Fruit fly (Drosophila melanogaster) ovary, adult (tissue): ENCODE data around the gene CG43680.

Experiments used
- CG17801 ChIP-seq: fragments of 200-800 bp; optimal IDR thresholded peaks from 2 replicates; lab custom pipeline; 2019; ENCODE audit warnings: missing biosample characterization, mild to moderate bottlenecking, missing genetic modification characterization, moderate library complexity; ENCODE audit not compliant: partially characterized antibody

CG43680 gene

DNA sequence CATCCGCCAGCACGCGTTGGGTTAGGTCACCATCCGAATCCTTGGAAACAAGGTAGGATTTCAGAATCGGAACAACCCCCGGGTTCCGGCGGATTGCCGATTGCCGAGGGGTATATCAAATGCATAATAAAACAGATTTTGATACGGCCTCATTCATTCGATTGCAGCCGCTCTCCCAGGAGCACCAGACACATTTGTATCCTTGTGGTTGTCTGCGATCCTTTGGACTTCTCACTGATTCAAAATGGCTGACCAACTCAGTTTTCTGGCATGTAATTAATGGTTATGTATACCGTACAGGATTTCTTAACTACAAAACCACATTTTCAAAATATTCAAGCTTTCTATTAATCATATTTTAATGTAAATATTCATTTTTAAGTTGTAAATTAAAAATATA is 5.5 kb downstream of the CG43680 start:
- TF ChIP-seq CG17801 (GFP tag; lab: Kevin White, UChicago) = no peak

DNA sequence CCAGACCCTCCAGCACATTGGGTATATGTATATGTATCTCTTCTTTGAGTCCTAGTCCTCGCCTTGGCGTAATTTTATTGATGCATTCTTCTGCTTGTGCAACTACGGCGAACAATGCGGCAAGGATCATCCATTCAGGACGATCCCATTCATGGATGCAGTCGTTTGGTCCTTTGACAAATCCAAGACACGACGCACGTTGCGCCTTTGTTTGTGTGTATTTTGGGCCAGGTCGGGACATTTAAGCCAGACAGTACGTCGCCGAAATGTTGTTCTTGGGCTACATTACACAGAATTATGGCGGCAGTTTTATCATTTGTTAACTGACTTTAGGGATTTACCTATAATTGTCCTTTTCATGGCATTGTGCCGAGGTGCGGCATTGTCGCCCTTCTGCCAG is 8.0 kb downstream of the CG43680 start:
- no peak for TF ChIP-seq CG17801 (GFP tag; lab: Kevin White, UChicago)

DNA sequence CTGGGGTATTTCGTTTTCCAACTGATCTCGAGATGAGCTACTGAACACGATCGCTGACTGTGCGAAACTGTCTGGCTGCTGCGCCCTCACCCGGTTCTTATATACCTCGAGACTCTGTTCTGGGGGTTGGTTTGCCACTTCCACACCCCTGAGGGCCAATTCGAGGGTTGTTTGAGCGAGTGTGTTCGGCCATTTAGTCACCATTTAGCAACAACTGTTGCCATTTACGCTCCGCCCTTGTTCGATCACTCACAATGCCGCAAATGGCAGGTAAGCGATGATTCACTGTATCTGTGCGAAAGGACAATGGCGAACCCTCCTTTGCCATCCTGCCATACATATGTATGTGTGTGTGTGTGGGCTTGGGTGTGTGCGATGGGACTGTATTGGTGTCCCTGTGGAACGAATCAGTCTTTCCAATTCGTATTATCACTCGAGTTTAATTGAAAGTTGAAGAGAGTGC is 9.2 kb downstream of the CG43680 start, which contains the start of gene ind:
ind (minus strand) TSS at position 51 of the 463 bp plus-strand sequence.
- no peak for TF ChIP-seq CG17801 (GFP tag; lab: Kevin White, UChicago)

DNA sequence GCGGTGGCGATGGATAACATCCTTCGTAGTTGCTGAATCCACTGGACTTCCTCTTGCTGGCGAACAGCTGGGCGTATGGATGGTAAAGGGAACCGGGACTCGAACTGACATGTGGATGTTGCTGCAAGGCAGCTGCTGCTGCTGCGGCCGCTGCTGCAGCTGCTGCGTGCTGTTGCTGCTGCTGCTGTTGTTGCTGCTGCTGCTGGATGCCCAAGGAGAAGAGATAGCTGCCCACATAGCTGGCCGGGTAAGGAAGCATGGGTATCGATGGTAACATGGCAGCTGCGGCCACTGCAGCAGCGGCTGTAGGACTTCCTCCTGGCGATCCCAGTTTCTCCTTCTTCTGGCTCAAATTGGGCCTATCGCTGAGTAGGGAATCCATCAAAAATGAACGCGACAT is 9.7 kb downstream of the CG43680 start:
- no peak for TF ChIP-seq CG17801 (GFP tag; lab: Kevin White, UChicago)

DNA sequence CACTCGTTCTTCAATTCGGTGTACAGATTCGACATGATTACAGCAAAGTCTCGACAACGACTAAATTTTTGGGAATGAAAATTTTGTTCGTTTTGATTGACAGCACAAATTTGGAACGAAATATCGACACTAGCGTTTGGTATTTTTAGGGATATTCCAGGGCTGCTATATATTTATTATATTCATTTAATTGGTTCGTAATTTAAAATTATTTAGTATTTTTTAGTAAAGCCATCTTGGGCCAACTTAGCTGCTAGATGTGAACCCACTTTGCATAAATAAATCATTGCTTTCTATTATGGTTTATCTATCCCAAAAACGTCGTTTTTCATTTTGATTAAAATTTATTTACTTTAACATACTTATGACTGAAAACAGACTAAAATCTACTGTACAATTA is 10.7 kb downstream of the CG43680 start, which contains the start of gene Rpn12R:
Rpn12R (minus strand) TSS at position 101 of the 400 bp plus-strand sequence.
- TF ChIP-seq CG17801 (GFP tag; lab: Kevin White, UChicago) = no peak

DNA sequence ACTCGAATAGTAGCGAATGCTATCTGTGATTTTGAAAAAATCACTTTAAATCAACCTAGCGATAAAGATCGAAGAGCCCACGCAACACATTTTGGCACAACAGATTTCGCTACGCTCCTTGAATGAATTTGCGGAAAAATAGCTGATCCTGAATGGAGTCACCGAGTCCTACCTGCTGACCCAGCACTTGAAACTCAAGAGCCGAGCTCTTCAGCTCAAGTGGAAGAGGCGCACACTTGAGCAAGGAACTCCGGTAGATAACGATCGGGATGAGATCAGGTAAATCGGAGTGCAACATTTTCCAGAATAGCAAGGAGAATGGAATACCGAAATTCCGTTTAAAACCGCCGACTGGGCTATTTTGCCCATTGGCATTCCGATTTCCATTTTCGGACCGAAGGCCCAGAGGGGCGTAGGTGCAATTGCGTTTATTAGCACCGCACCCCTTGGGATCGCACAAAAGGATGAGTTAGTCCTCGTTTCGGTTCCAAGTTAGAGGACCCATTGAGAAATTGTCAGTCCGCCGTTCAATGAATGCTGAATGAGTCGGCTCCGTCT is 12.7 kb downstream of the CG43680 start:
- no peak for TF ChIP-seq CG17801 (GFP tag; lab: Kevin White, UChicago)

DNA sequence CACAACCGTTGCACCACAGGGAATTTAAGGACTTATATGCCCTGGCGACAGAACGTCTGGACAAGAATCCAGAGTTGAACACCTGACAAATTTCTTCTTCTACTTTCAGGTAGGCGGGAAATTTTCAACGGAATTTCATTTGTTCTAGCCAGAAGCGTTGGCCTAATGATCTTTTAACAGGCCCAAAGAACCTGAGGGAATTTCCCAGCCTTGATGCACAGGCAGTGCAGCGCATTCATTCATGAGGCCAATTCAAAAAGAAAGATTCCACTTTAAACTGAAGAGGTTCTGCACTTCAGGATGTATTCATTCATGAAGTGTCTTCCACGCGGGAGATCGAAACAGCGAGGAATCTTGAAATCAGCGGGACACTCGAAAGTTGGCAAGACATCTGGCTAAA is 13.6 kb downstream of the CG43680 start:
- TF ChIP-seq CG17801 (GFP tag; lab: Kevin White, UChicago) = no peak

DNA sequence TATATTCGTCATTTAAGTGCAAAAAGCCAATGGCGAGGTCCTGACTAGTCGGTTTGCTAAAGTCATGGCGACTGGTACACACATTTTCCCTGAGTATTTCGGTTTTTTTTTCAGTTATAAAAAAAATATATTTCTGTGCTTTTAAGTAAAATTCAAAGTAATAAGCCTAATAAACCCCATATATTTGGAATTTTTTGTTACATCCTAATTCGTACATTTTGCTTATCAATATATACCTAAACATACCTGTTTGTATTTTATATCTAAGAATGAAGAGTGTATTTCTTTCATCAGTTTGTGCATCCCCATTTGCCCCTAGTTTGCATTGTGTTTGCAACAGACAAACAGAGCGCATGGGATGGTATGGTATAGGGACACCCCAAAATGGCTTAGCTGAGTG is 17.6 kb downstream of the CG43680 start:
- TF ChIP-seq CG17801 (GFP tag; lab: Kevin White, UChicago) = no peak

DNA sequence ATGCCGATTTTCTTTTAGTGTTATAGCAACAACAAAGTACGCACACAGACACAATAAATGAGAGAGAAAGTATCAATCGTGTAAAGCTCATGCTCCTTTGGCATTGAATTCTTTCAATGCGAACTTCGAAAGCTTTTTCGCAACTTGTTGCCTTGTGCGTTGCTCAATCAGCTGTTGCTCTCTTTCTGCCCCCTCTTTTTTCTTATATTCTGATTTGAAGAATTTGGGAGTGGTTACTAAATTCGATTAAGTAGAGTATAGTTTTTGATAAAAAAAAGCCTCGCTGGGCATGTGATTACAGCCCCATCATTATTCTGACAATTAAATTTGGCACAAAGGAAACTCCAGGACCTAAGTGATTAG is 18.5 kb downstream of the CG43680 start:
- no peak for TF ChIP-seq CG17801 (GFP tag; lab: Kevin White, UChicago)

DNA sequence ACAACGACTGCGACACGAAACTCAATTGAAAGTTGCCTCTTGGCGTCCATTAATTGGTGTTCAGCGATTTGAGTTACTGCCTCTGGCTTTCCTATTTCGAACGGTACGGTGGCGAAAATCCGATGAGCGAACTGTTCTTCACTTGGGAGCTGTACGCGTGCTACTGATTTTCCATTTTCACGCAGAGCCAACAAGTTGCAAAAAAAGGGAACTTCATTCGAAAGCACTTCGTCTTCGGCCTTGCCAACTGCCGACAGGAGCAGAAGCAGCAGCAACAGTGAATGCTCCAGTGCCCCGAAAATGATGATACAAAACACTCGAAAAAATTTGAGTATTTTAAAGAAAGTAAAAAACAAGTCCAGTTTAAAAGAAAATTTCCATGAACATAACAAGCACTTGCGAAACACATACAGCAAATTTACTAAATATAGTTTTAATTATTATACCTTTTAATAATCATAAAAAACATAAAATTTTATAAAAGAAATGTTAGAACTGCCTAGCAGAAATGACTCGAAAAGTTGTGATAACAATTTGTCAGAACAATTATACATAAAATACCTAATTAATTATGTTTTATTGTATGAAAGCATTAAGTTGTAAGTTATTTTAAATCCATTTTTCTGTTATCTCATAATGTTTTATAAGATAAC is 19.0 kb downstream of the CG43680 start:
- TF ChIP-seq CG17801 (GFP tag; lab: Kevin White, UChicago) = no peak

DNA sequence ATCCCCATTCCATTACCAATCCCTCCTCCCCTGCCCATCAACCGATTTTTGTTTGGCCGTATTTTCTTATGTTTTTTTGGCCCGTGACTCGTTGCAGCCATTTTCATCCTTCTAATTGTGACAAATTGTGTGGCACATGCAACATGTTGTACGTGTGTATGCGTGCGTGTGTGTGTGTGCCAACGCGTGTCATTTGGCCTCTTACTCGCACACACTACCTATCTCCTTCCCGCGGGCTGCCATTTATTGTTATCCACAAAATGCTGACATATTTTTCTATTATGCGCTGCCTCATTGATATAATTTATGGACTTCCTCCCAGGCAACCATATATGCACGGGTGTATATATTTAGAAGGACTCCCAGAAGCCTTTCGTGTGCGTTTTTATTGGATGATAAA is 21.4 kb downstream of the CG43680 start:
- TF ChIP-seq CG17801 (GFP tag; lab: Kevin White, UChicago) = no peak

DNA sequence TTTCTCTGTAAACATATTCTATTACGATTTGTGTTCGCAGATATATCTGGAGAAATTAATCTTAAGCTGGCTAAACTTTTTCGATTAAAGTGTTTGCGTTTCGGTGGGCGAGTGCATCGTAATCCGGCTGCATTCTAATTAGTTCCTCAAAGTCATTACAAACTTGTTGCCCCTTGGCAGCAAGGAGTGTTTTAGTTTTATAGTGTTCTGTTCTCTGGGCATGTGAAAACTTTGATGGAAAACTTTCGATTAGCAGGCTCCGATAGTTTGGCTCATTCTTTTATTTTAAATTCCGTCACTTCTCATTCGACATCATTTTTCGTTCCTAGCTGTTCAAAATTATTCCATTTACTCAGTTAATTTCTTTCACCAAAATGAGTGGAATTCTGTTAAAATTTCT is 30.0 kb downstream of the CG43680 start, which contains the start of gene CG32148:
CG32148 (plus strand) TSS at position 301 of the 400 bp plus-strand sequence.
- TF ChIP-seq CG17801 (GFP tag; lab: Kevin White, UChicago) = no peak

DNA sequence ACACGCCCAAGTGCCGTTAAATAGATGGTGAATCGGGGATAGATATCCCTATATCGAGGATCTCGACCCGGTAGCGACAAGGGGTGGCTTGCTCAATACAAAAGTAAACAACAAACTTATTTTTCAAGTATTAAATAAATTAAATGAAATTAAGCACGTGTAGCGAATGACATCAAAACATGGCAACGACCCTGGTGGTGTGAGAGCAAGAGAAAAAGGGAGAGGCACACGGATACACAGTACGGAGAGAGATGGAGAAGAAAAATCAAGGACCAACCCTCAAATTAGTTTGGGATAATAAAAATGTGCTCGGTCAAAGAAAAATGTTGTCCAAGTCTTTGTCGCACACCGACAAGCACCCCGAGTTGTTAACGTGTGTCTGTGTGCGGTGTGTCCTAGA is 32.1 kb downstream of the CG43680 start:
- no peak for TF ChIP-seq CG17801 (GFP tag; lab: Kevin White, UChicago)

DNA sequence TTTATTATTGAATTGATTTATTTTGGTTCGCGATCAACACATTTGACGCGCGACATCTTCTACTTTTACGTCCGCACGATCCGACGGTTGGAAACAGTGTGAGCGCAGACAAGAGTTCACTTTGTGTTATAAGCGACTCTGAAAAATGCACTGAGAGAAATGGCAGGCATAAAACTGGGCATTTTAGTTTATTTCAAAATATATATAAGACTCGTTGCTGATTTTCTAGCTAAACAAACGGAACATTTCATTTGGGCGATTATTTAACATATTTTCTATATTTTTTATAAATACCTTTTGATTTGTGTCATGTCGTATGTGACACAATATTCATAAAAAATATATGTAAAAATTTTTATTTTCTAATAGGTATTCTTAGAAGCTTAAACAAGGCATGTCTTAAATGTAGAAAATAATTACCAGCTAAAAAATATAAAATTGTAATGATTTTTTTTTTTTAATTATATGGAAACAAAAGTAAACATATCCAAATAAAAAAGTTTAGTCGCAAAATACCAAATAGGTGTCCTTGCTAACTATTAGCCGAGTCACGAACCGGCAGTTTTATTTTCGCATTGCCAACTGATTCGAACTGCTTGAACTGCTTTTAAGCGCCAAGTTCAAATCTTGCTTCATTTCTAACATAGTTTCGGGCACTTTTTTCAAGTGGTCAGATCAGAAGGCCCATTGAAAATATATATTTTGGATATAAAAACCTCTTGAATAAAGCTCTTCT is 39.0 kb downstream of the CG43680 start, which contains the start of gene Reck:
Reck (minus strand) TSS at position 106 of the 736 bp plus-strand sequence.
- TF ChIP-seq CG17801 (GFP tag; lab: Kevin White, UChicago) = no peak

DNA sequence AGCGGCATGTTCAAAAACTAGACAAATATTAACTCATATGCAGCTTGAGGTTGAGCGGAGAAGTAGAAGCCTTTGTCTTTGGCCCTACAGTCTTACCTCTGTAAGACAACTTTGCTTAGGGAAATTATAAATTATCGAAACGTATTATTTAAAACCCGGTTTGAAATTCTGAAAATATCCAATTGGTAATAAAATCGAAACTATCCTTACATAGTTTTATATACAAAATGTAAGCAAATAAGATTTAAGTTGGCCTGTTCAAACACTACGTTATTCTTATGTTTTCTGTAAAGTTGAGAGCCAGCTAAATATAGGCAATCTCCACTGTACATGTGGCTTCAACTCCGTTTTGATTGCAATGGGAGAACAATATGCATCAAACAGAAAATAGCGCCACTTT is 39.9 kb downstream of the CG43680 start:
- TF ChIP-seq CG17801 (GFP tag; lab: Kevin White, UChicago) = no peak
